Fruit fly (Drosophila melanogaster) whole organism: ENCODE data around the gene GstZ1.

ENCODE experiments used
- CG8478 ChIP-seq: fragments of >200 bp; optimal IDR thresholded peaks from 2 replicates; lab custom pipeline; 2018; ENCODE audit warnings: inconsistent platforms
- Dll ChIP-seq: fragments of >200 bp; optimal IDR thresholded peaks from 2 replicates; lab custom pipeline; 2017
- EcR ChIP-seq, 2 experiments: fragments of >200 bp; optimal IDR thresholded peaks; 2 replicates each; lab custom pipeline; 2017; ENCODE audit warnings: missing biosample characterization in 2 of 2, missing genetic modification characterization in 2 of 2, missing genetic modification reagents in 2 of 2
- pan ChIP-seq: fragments of >200 bp; optimal IDR thresholded peaks from 2 replicates; lab custom pipeline; 2017
- psq ChIP-seq: fragments of >200 bp; optimal IDR thresholded peaks from 2 replicates; lab custom pipeline; 2017
- usp ChIP-seq: fragments of >200 bp; optimal IDR thresholded peaks from 2 replicates; lab custom pipeline; 2017; ENCODE audit warnings: missing biosample characterization, missing genetic modification characterization, mixed read lengths

Gene GstZ1

DNA sequence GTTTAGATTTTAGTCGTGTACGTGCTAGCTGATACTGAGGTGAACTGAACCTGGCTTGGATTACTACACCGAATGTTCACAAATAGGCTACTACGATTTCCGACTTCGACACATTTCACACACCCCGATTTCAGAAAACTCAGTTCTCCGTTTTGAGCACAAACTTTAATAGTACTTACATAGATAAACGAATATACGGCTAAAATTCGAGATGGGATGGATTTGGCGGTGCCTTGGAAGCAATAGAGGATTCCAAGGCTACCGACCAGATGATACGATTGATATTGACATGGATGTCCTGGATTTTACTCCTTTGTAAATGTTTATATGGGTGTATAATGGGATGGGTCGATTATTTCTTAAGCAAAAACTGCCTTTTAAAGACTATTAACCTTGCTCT is 46.2 kb downstream of the GstZ1 start, which contains the start of gene betaTub85D:
TSS of gene betaTub85D (minus strand) at position 101 of the 400 bp plus-strand sequence.
- TF ChIP-seq EcR (GFP tag; optimal IDR thresholded peaks at IDR 0.05; lab: Kevin White, UChicago), result no peak
- TF ChIP-seq usp (GFP tag; lab: Kevin White, UChicago), result no peak

DNA sequence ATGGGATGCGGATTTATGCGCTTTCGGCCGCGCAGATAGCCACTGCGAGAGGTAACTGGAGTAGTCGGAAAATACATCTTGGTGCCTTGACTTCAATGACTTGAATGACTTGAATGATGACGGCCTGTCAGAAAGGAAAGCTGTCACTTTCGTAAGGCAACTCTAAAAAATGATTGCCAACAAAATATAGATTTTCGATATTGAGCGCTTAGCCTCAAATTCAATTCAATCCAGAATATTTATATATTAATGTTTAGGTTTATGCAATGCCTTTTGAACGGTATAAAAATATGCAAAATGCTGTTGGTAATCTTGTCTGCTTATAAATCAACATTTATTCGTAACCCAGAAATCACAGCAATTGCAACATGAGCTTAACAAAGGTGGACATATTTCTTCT is 48.3 kb downstream of the GstZ1 start, which contains the start of gene CG44261:
TSS of gene CG44261 (minus strand) at position 101 of the 400 bp plus-strand sequence.
- TF ChIP-seq usp (GFP tag; lab: Kevin White, UChicago) (no peak), Dll (lab: Kevin White, UChicago) (no peak), CG8478 (lab: Kevin White, UChicago) (no peak), EcR (GFP tag; optimal IDR thresholded peaks at IDR 0.05; lab: Kevin White, UChicago) (no peak), psq (lab: Kevin White, UChicago) (no peak), pan (lab: Kevin White, UChicago) (no peak)
